In the genomic region with DNA sequence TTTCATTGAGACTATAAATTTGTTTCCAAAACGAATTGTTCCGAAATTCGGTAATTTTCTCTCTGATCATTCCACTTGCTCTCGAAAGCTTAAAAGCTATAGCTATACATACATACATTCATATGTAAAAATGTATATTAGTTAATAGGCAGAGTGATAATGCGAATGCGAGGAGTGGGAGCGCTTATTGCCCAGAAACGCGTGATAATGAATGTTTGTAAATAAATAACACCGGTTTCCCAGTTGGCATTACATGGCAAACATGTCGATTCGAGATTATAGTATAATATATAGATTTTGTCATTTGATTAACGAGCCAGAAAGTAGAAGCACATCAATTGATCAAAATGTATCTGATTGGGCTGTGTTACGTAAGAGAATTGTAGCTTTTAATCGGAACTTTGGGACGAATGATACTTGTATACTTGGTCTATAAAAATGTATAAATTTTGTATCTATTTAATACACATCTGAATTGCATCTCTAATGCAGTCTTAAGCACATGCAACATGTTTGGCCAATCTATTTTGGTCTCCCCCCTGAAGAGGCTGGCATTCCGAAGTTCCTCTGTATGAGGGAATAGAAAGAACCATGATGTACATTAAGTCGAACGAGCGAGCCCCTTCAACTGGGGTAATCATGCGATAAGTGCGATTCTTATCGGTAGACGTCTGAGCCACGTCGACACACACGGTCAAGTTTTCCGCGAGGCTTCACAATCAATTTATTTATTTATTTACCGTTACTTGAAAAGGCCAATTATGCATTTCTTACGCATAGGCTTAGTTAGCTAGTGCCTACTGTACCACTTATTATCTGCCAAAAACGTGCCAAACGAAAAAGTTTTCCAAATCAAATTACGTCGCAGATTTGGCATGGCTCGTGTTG, we compare ENCODE assay signal across 1 fruit fly cellular context.
A peak's percentile ranks its signal among the peaks of the same experiment; 100 is the strongest.
TF ChIP-seq lines count a peak whose summit lies in the region.

No protein-coding gene starts in this region.

TF ChIP-seq in whole organism, embryonic, 481 proteins besides CTCF, POLR2A, EP300 and RAD21 (continued from another document and continues in another):
- TF ChIP-seq az2 (GFP tag; optimal IDR thresholded peaks at IDR 0.05; lab: Kevin White, UChicago) (no peak), CG2120 (GFP tag; optimal IDR thresholded peaks at IDR 0.05; lab: Kevin White, UChicago) (peak; percentile 42), CG10267 (tag; optimal IDR thresholded peaks at IDR 0.05; lab: Kevin White, UChicago) (no peak), sr (GFP tag; IDR thresholded peaks at IDR 0.05; lab: Robert Waterston, UW) (no peak), CG17186 (GFP tag; optimal IDR thresholded peaks at IDR 0.05; lab: Kevin White, UChicago) (no peak), CG4424 (GFP tag; optimal IDR thresholded peaks at IDR 0.05; lab: Kevin White, UChicago) (no peak), CG18599 (GFP tag; optimal IDR thresholded peaks at IDR 0.05; lab: Kevin White, UChicago) (peak; percentile 67), HLHmδ (GFP tag; optimal IDR thresholded peaks at IDR 0.05; lab: Kevin White, UChicago) (no peak), Xbp1 (GFP tag; optimal IDR thresholded peaks at IDR 0.05; lab: Kevin White, UChicago) (peak; percentile 18), ken (GFP tag; IDR thresholded peaks at IDR 0.05; lab: Robert Waterston, UW) (no peak), Side (GFP tag; optimal IDR thresholded peaks at IDR 0.05; lab: Kevin White, UChicago) (no peak), CG3065 (GFP tag; optimal IDR thresholded peaks at IDR 0.05; lab: Kevin White, UChicago) (no peak), CG10979 (tag; optimal IDR thresholded peaks at IDR 0.05; lab: Kevin White, UChicago) (no peak), CG31224 (GFP tag; IDR thresholded peaks at IDR 0.05; lab: Robert Waterston, UW) (peak; percentile 43), CG3163 (GFP tag; optimal IDR thresholded peaks at IDR 0.05; lab: Kevin White, UChicago) (no peak), zfh2 (GFP tag; optimal IDR thresholded peaks at IDR 0.05; lab: Kevin White, UChicago) (no peak), CG10321 (GFP tag; IDR thresholded peaks at IDR 0.05; lab: Robert Waterston, UW) (no peak), CG15601 (tag; optimal IDR thresholded peaks at IDR 0.05; lab: Kevin White, UChicago) (no peak), CG12219 (GFP tag; optimal IDR thresholded peaks at IDR 0.05; lab: Kevin White, UChicago) (no peak), gt (GFP tag; IDR thresholded peaks at IDR 0.05; lab: Robert Waterston, UW) (no peak), CG1024 (GFP tag; IDR thresholded peaks at IDR 0.05; lab: Robert Waterston, UW) (no peak), pan (optimal IDR thresholded peaks at IDR 0.05; lab: Kevin White, UChicago) (no peak), pan (GFP tag; optimal IDR thresholded peaks at IDR 0.05 in 1 of 2, IDR thresholded peaks at IDR 0.05 in 1 of 2) (peak in 1 of 2 experiments; percentile 45), peb (GFP tag; IDR thresholded peaks at IDR 0.05; lab: Robert Waterston, UW) (no peak), CG17829 (tag; optimal IDR thresholded peaks at IDR 0.05; lab: Kevin White, UChicago) (no peak), maf-S (GFP tag; optimal IDR thresholded peaks at IDR 0.05; lab: Kevin White, UChicago) (no peak), esg (GFP tag; conservative IDR thresholded peaks at IDR 0.05; lab: Robert Waterston, UW) (no peak), CG17612 (GFP tag; IDR thresholded peaks at IDR 0.05; lab: Robert Waterston, UW) (no peak), bbx (GFP tag; IDR thresholded peaks at IDR 0.05; lab: Robert Waterston, UW; ENCODE audit: partially characterized antibody) (no peak), tap (tag; optimal IDR thresholded peaks at IDR 0.05; lab: Kevin White, UChicago) (no peak), twi (tag; optimal IDR thresholded peaks at IDR 0.05; lab: Kevin White, UChicago) (no peak), oc (tag; optimal IDR thresholded peaks at IDR 0.05; lab: Kevin White, UChicago) (no peak), CG8478 (optimal IDR thresholded peaks at IDR 0.05; lab: Kevin White, UChicago) (no peak), CrebB (tag; optimal IDR thresholded peaks at IDR 0.05; lab: Kevin White, UChicago) (no peak), NFAT (GFP tag; IDR thresholded peaks at IDR 0.05; lab: Robert Waterston, UW) (peak; percentile 49; the same call in 1 of the 2 replicates), Spps (tag; optimal IDR thresholded peaks at IDR 0.05; lab: Kevin White, UChicago) (no peak), al (GFP tag; IDR thresholded peaks at IDR 0.05; lab: Robert Waterston, UW) (peak; percentile 36; the same call in 1 of the 2 replicates), Taf1 (GFP tag; IDR thresholded peaks at IDR 0.05; lab: Robert Waterston, UW) (peak; percentile 35; the same call in 1 of the 2 replicates), Doc2 (GFP tag; IDR thresholded peaks at IDR 0.05; lab: Robert Waterston, UW) (no peak), CG10462 (GFP tag; optimal IDR thresholded peaks at IDR 0.05; lab: Kevin White, UChicago) (no peak), CG10366 (GFP tag; IDR thresholded peaks at IDR 0.05; lab: Robert Waterston, UW) (no peak), Hey (tag; optimal IDR thresholded peaks at IDR 0.05; lab: Kevin White, UChicago) (no peak), CG11085 (GFP tag; IDR thresholded peaks at IDR 0.05; lab: Robert Waterston, UW) (0 out of 2 replicates have a peak, but pooled peaks have one; percentile 39), Dfd (GFP tag; optimal IDR thresholded peaks at IDR 0.05; lab: Kevin White, UChicago) (no peak), CG14050 (GFP tag; IDR thresholded peaks at IDR 0.05; lab: Robert Waterston, UW) (no peak), CG34422 (GFP tag; IDR thresholded peaks at IDR 0.05; lab: Robert Waterston, UW) (no peak), CG12155 (GFP tag; optimal IDR thresholded peaks at IDR 0.05; lab: Kevin White, UChicago) (no peak), CG31441 (GFP tag; IDR thresholded peaks at IDR 0.05; lab: Robert Waterston, UW) (no peak), HHEX (GFP tag; optimal IDR thresholded peaks at IDR 0.05; lab: Kevin White, UChicago) (no peak), en (GFP tag; optimal IDR thresholded peaks at IDR 0.05; lab: Kevin White, UChicago) (no peak), CG4730 (GFP tag; IDR thresholded peaks at IDR 0.05; lab: Robert Waterston, UW) (no peak), fu2 (GFP tag; optimal IDR thresholded peaks at IDR 0.05; lab: Kevin White, UChicago) (no peak), CG10654 (GFP tag; optimal IDR thresholded peaks at IDR 0.05; lab: Kevin White, UChicago) (no peak), CG13296 (GFP tag; optimal IDR thresholded peaks at IDR 0.05; lab: Kevin White, UChicago) (no peak), CG6791 (GFP tag; IDR thresholded peaks at IDR 0.05; lab: Robert Waterston, UW; ENCODE audit: partially characterized antibody) (no peak), CG11723 (GFP tag; optimal IDR thresholded peaks at IDR 0.05; lab: Kevin White, UChicago) (no peak), CG17802 (tag; optimal IDR thresholded peaks at IDR 0.05; lab: Kevin White, UChicago) (no peak), CG12942 (GFP tag; optimal IDR thresholded peaks at IDR 0.05; lab: Kevin White, UChicago) (no peak), CG11247 (GFP tag; IDR thresholded peaks at IDR 0.05; lab: Robert Waterston, UW) (0 out of 2 replicates have a peak, but pooled peaks have one; percentile 27), sqz (GFP tag; optimal IDR thresholded peaks at IDR 0.05; lab: Kevin White, UChicago) (no peak), CG3847 (GFP tag; IDR thresholded peaks at IDR 0.05; lab: Robert Waterston, UW) (no peak), CG2678 (tag; optimal IDR thresholded peaks at IDR 0.05; lab: Kevin White, UChicago) (peak; percentile 49), ewg (GFP tag; optimal IDR thresholded peaks at IDR 0.05; lab: Kevin White, UChicago) (no peak), dm (GFP tag; optimal IDR thresholded peaks at IDR 0.05; lab: Kevin White, UChicago) (no peak), caup (GFP tag; optimal IDR thresholded peaks at IDR 0.05; lab: Kevin White, UChicago; ENCODE audit: severe bottlenecking) (peak; percentile 7), Elba2 (GFP tag; optimal IDR thresholded peaks at IDR 0.05; lab: Kevin White, UChicago) (no peak), CG6689 (GFP tag; IDR thresholded peaks at IDR 0.05; lab: Robert Waterston, UW) (no peak), trh (GFP tag; optimal IDR thresholded peaks at IDR 0.05; lab: Kevin White, UChicago) (no peak), croc (GFP tag; conservative IDR thresholded peaks at IDR 0.05; lab: Robert Waterston, UW) (no peak), CG15696 (tag; optimal IDR thresholded peaks at IDR 0.05; lab: Kevin White, UChicago) (no peak), CG5245 (GFP tag; optimal IDR thresholded peaks at IDR 0.05; lab: Kevin White, UChicago) (no peak), CG17568 (GFP tag; optimal IDR thresholded peaks at IDR 0.05; lab: Kevin White, UChicago) (no peak), CG8924 (tag; optimal IDR thresholded peaks at IDR 0.05; lab: Kevin White, UChicago) (no peak), CG17359 (tag; optimal IDR thresholded peaks at IDR 0.05; lab: Kevin White, UChicago) (no peak), jumu (GFP tag; optimal IDR thresholded peaks at IDR 0.05; lab: Kevin White, UChicago) (no peak), Pdp1 (GFP tag; optimal IDR thresholded peaks at IDR 0.05; lab: Kevin White, UChicago) (peak in 1 of 2 experiments; percentile 88), Trl (optimal IDR thresholded peaks at IDR 0.05; lab: Kevin White, UChicago) (no peak), Trl (GFP tag; optimal IDR thresholded peaks at IDR 0.05; lab: Kevin White, UChicago) (no peak), Dip2 (GFP tag; IDR thresholded peaks at IDR 0.05; lab: Robert Waterston, UW) (no peak), CG32772 (GFP tag; IDR thresholded peaks at IDR 0.05; lab: Robert Waterston, UW) (0 out of 2 replicates have a peak, but pooled peaks have one; percentile 16), btn (GFP tag; optimal IDR thresholded peaks at IDR 0.05; lab: Kevin White, UChicago) (no peak), sima (GFP tag; optimal IDR thresholded peaks at IDR 0.05; lab: Kevin White, UChicago) (no peak), B-H1 (GFP tag; IDR thresholded peaks at IDR 0.05; lab: Robert Waterston, UW) (no peak), pita (GFP tag; optimal IDR thresholded peaks at IDR 0.05; lab: Kevin White, UChicago) (no peak), CG6175 (GFP tag; IDR thresholded peaks at IDR 0.05; lab: Robert Waterston, UW) (no peak), CG12391 (tag; optimal IDR thresholded peaks at IDR 0.05; lab: Kevin White, UChicago) (no peak), Ets97D (GFP tag; optimal IDR thresholded peaks at IDR 0.05; lab: Kevin White, UChicago) (no peak), Gug (GFP tag; IDR thresholded peaks at IDR 0.05; lab: Robert Waterston, UW) (0 out of 4 replicates have a peak, but pooled peaks have one; percentile 20), Dip3 (GFP tag; optimal IDR thresholded peaks at IDR 0.05; lab: Kevin White, UChicago) (no peak), CG6272 (GFP tag; IDR thresholded peaks at IDR 0.05; lab: Robert Waterston, UW) (no peak), CG13775 (GFP tag; optimal IDR thresholded peaks at IDR 0.05; lab: Kevin White, UChicago) (no peak), da (GFP tag; optimal IDR thresholded peaks at IDR 0.05; lab: Kevin White, UChicago) (no peak), toy (GFP tag; IDR thresholded peaks at IDR 0.05; lab: Robert Waterston, UW) (0 out of 2 replicates have a peak, but pooled peaks have one; percentile 11), CG10543 (GFP tag; optimal IDR thresholded peaks at IDR 0.05; lab: Kevin White, UChicago) (peak; percentile 18), CG14014 (GFP tag; IDR thresholded peaks at IDR 0.05; lab: Robert Waterston, UW) (no peak; the same call in 1 of the 2 replicates), CG8089 (GFP tag; optimal IDR thresholded peaks at IDR 0.05; lab: Kevin White, UChicago) (no peak), lola (GFP tag; optimal IDR thresholded peaks at IDR 0.05; lab: Kevin White, UChicago) (no peak), CG6254 (GFP tag; optimal IDR thresholded peaks at IDR 0.05; lab: Kevin White, UChicago) (no peak), pros (GFP tag; optimal IDR thresholded peaks at IDR 0.05; lab: Kevin White, UChicago) (no peak), Sin3A (optimal IDR thresholded peaks at IDR 0.05; lab: Kevin White, UChicago) (no peak), CG7357 (GFP tag; IDR thresholded peaks at IDR 0.05; lab: Robert Waterston, UW) (no peak), Hr39 (optimal IDR thresholded peaks at IDR 0.05; lab: Kevin White, UChicago) (no peak), CG33213 (GFP tag; optimal IDR thresholded peaks at IDR 0.05; lab: Kevin White, UChicago) (no peak), CG12744 (GFP tag; optimal IDR thresholded peaks at IDR 0.05; lab: Kevin White, UChicago) (no peak), slp2 (GFP tag; optimal IDR thresholded peaks at IDR 0.05; lab: Kevin White, UChicago) (no peak), fd102C (GFP tag; optimal IDR thresholded peaks at IDR 0.05; lab: Kevin White, UChicago) (no peak), HmgZ (tag; optimal IDR thresholded peaks at IDR 0.05; lab: Kevin White, UChicago) (no peak), NfI (GFP tag; optimal IDR thresholded peaks at IDR 0.05; lab: Kevin White, UChicago) (no peak), NC2α (GFP tag; optimal IDR thresholded peaks at IDR 0.05; lab: Kevin White, UChicago) (no peak), crc (GFP tag; optimal IDR thresholded peaks at IDR 0.05; lab: Kevin White, UChicago) (no peak), cg (GFP tag; optimal IDR thresholded peaks at IDR 0.05; lab: Kevin White, UChicago) (no peak), ems (GFP tag; optimal IDR thresholded peaks at IDR 0.05; lab: Kevin White, UChicago) (peak; percentile 7), CG6813 (GFP tag; optimal IDR thresholded peaks at IDR 0.05; lab: Kevin White, UChicago) (no peak), TFAM (GFP tag; optimal IDR thresholded peaks at IDR 0.05; lab: Kevin White, UChicago) (no peak), CG2199 (GFP tag; IDR thresholded peaks at IDR 0.05; lab: Robert Waterston, UW) (no peak), trem (tag; optimal IDR thresholded peaks at IDR 0.05; lab: Kevin White, UChicago) (no peak), usp (GFP tag; optimal IDR thresholded peaks at IDR 0.05; lab: Kevin White, UChicago) (no peak), dmrt99B (tag; optimal IDR thresholded peaks at IDR 0.05; lab: Kevin White, UChicago) (no peak), hb (GFP tag; IDR thresholded peaks at IDR 0.05; lab: Robert Waterston, UW; ENCODE audit: partially characterized antibody) (no peak), CG17328 (GFP tag; IDR thresholded peaks at IDR 0.05; lab: Robert Waterston, UW) (no peak), Bgb (GFP tag; IDR thresholded peaks at IDR 0.05; lab: Robert Waterston, UW; ENCODE audit: partially characterized antibody) (no peak), dmrt11E (tag; optimal IDR thresholded peaks at IDR 0.05; lab: Kevin White, UChicago) (no peak), Atf6 (GFP tag; IDR thresholded peaks at IDR 0.05; lab: Robert Waterston, UW) (peak; percentile 54), hbn (GFP tag; IDR thresholded peaks at IDR 0.05; lab: Robert Waterston, UW; ENCODE audit: partially characterized antibody) (no peak), Ets65A (GFP tag; lab: Kevin White, UChicago) (no peak), yki (optimal IDR thresholded peaks at IDR 0.05; lab: Kevin White, UChicago) (no peak)
